Worm (Caenorhabditis elegans) whole organism, L2 larva: Measurements from ENCODE around the gene F20C5.11.

Source experiments
- R02D3.7 ChIP-seq: fragments of 150-350 bp; optimal IDR thresholded peaks from 2 replicates; lab custom pipeline; 2014; ENCODE audit warnings: missing biosample characterization, missing genetic modification characterization
- aly-2 ChIP-seq: fragments of 150-350 bp; optimal IDR thresholded peaks from 2 replicates; lab custom pipeline; 2014; ENCODE audit warnings: missing biosample characterization, missing genetic modification characterization
- dmd-4 ChIP-seq: sonication (generic microtip); optimal IDR thresholded peaks from 2 replicates; lab custom pipeline; 2017; ENCODE audit warnings: missing biosample characterization, missing genetic modification characterization
- lin-13 ChIP-seq: fragments of 150-350 bp; optimal IDR thresholded peaks from 2 replicates; lab custom pipeline; 2014; ENCODE audit warnings: missing biosample characterization, missing genetic modification reagents, missing genetic modification characterization
- nhr-77 ChIP-seq: fragments of 150-350 bp; optimal IDR thresholded peaks from 2 replicates; lab custom pipeline; 2014; ENCODE audit warnings: missing biosample characterization, missing genetic modification characterization
- skn-1 ChIP-seq: sonication (generic microtip); optimal IDR thresholded peaks from 2 replicates; lab custom pipeline; 2017; ENCODE audit warnings: missing biosample characterization, missing genetic modification characterization
- snpc-4 ChIP-seq: fragments of 150-350 bp; optimal IDR thresholded peaks from 2 replicates; lab custom pipeline; 2014; ENCODE audit warnings: missing biosample characterization, missing genetic modification characterization
- ztf-4 ChIP-seq: fragments of 150-350 bp; optimal IDR thresholded peaks from 2 replicates; lab custom pipeline; 2014; ENCODE audit warnings: missing biosample characterization, missing genetic modification characterization

ce11 chrIV:8764567-8764966 is 2.8 kb upstream of the F20C5.11 start, which contains the start of gene cdc-50.B:
- no peak for TF ChIP-seq nhr-77 (tag; lab: Kevin White, UChicago)
- no peak for TF ChIP-seq skn-1 (tag; lab: Kevin White, UChicago)
- no peak for TF ChIP-seq dmd-4
- TF ChIP-seq R02D3.7 (tag; lab: Kevin White, UChicago), result no peak
- no peak for TF ChIP-seq ztf-4 (tag; lab: Kevin White, UChicago)
- no peak for TF ChIP-seq snpc-4 (tag; lab: Kevin White, UChicago)
- TF ChIP-seq aly-2 (tag; lab: Kevin White, UChicago), result no peak
- TF ChIP-seq lin-13, result no peak
